Fruit fly (Drosophila melanogaster): ENCODE results near the gene CG6999.
"Not testable (repeated sequence)": the region's sequence is repeated elsewhere in the genome, so short reads cannot be mapped to it uniquely, and the experiment has no call there.

DNA sequence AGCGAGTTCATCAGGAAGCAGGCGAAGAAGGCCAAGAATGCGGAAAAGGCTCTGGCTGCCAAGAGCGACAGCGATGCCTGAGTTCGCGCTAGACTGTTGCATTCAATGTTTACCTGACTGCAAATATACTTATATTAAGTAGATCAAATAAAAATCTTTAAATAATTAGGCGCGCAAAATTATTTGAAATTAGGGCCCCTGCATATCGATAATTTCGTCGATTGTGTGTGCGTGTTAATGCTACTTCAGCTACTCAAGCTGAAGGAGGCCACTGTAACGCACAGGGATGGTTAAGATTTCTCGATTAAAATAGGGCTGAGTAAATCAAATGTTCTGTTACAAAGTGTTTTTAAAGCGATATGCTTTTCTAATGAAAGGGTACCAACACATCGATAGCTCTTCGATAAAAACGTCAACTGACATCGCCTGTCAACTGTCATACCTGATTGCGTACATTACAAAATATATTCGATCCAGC lies 1.4 kb upstream of the CG6999 start, which contains the start of gene CG32706:
- not testable (repeated sequence) for TF ChIP-seq Dfd (GFP tag; optimal IDR thresholded peaks at IDR 0.05); fru (GFP tag; optimal IDR thresholded peaks at IDR 0.05); Dif (GFP tag; optimal IDR thresholded peaks at IDR 0.05; ENCODE audit: partially characterized antibody); pan (optimal IDR thresholded peaks at IDR 0.05); CrebA (GFP tag; optimal IDR thresholded peaks at IDR 0.05; ENCODE audit: borderline replicate concordance); CG32264 (GFP tag; optimal IDR thresholded peaks at IDR 0.05); foxo (GFP tag; optimal IDR thresholded peaks at IDR 0.05); HLH106 (tag; optimal IDR thresholded peaks at IDR 0.05); Mio (GFP tag; optimal IDR thresholded peaks at IDR 0.05); h (GFP tag; optimal IDR thresholded peaks at IDR 0.05); woc (GFP tag; optimal IDR thresholded peaks at IDR 0.05); lola (GFP tag; optimal IDR thresholded peaks at IDR 0.05)

Measured in whole organism, wandering third instar larva.